Worm (Caenorhabditis elegans): ENCODE data around the gene C53B4.2.
A peak's percentile ranks its signal among the peaks of the same experiment; 100 is the strongest.

DNA sequence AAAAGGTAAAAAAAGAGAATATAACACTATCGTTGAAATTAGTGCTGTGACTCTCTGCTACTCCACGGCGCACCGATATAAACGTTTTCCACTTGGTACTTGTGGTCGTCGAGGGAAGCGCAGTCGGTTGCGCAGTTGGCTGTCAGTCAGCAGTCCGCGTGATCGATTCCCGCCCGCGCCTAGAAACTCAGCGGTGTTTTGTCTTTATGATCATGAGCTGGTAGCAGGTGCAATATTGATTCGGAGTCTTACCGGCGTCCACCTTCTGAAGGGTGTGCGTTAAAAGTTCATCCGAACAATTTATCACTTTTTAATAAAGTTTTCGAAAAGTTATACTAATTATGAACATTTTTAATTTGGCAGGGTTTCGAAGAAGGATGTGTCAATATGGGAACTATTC, 38.9 kb upstream of the C53B4.2 start:
- peak; percentile 51 for TF ChIP-seq egl-27 (tag; optimal IDR thresholded peaks at IDR 0.05)
- peak; percentile 26 for TF ChIP-seq nhr-77 (tag; optimal IDR thresholded peaks at IDR 0.05)
- peak; percentile 81 for TF ChIP-seq saeg-2 (GFP tag; IDR thresholded peaks at IDR 0.05)
- TF ChIP-seq zag-1 (tag; optimal IDR thresholded peaks at IDR 0.05): peak; percentile 16
- TF ChIP-seq fkh-10 (GFP tag; optimal IDR thresholded peaks at IDR 0.05): no peak
- peak; percentile 91 for TF ChIP-seq T26A8.4 (GFP tag; IDR thresholded peaks at IDR 0.05)
- TF ChIP-seq zfp-3 (GFP tag; conservative IDR thresholded peaks at IDR 0.05): peak; percentile 89
- no peak for TF ChIP-seq ztf-11 (tag; optimal IDR thresholded peaks at IDR 0.05)
- TF ChIP-seq R02D3.7 (tag; optimal IDR thresholded peaks at IDR 0.05): peak; percentile 41
- peak; percentile 88 for TF ChIP-seq mxl-3 (GFP tag; optimal IDR thresholded peaks at IDR 0.05)
- peak; percentile 74 for TF ChIP-seq lin-13 (GFP tag; optimal IDR thresholded peaks at IDR 0.05)
- peak; percentile 69 for TF ChIP-seq dmd-6 (GFP tag; IDR thresholded peaks at IDR 0.05)
- peak; percentile 84 for TF ChIP-seq Y48G9A.11 (GFP tag; IDR thresholded peaks at IDR 0.05)
